Worm (Caenorhabditis elegans): Measurements from ENCODE around the gene pqn-31.

Gene pqn-31

ce11 chrV:9067678-9068077 lies 41.7 kb upstream of the pqn-31 start, which contains the start of gene fip-2:
TSS of gene fip-2 (plus strand) at chrV:9067978.
- TF ChIP-seq fkh-8 (tag; optimal IDR thresholded peaks at IDR 0.05), result no peak
- no peak for TF ChIP-seq efl-1 (optimal IDR thresholded peaks at IDR 0.05)
- no peak for TF ChIP-seq efl-1 (GFP tag; optimal IDR thresholded peaks at IDR 0.05 in 1 of 2)
- TF ChIP-seq C34B4.2 (tag; optimal IDR thresholded peaks at IDR 0.05), result no peak
- no peak for TF ChIP-seq nhr-77 (tag; optimal IDR thresholded peaks at IDR 0.05)
- TF ChIP-seq elt-2 (tag; optimal IDR thresholded peaks at IDR 0.05), result no peak
- TF ChIP-seq F16B12.6 (tag; optimal IDR thresholded peaks at IDR 0.05), result no peak
- TF ChIP-seq nhr-11 (tag; optimal IDR thresholded peaks at IDR 0.05), result no peak
- no peak for TF ChIP-seq unc-98 (GFP tag; IDR thresholded peaks at IDR 0.05)
- TF ChIP-seq fkh-4 (tag; optimal IDR thresholded peaks at IDR 0.05; ENCODE audit: borderline replicate concordance), result no peak
- no peak for TF ChIP-seq ztf-4 (tag; optimal IDR thresholded peaks at IDR 0.05)
- TF ChIP-seq dsc-1 (tag; optimal IDR thresholded peaks at IDR 0.05), result no peak
- TF ChIP-seq nhr-71 (tag; optimal IDR thresholded peaks at IDR 0.05), result no peak
- TF ChIP-seq blmp-1 (tag; optimal IDR thresholded peaks at IDR 0.05), result no peak
- TF ChIP-seq ceh-90 (tag; optimal IDR thresholded peaks at IDR 0.05), result no peak

- TF ChIP-seq dpl-1 (GFP tag; optimal IDR thresholded peaks at IDR 0.05) (no peak), ets-5 (GFP tag; IDR thresholded peaks at IDR 0.05) (no peak), grh-1 (GFP tag; IDR thresholded peaks at IDR 0.05) (no peak), mab-9 (GFP tag; IDR thresholded peaks at IDR 0.05) (no peak), snu-23 (GFP tag; optimal IDR thresholded peaks at IDR 0.05) (no peak), egl-27 (tag; optimal IDR thresholded peaks at IDR 0.05) (no peak), C04F5.9 (tag; optimal IDR thresholded peaks at IDR 0.05) (no peak)
Measured at ce11 chrV:9069680-9070079, 39.7 kb upstream of the pqn-31 start, which contains the start of gene T27E4.5. TSS of gene T27E4.5 (minus strand) at chrV:9069780.

ce11 chrV:9073322-9074038 lies 35.9 kb upstream of the pqn-31 start, which contains the start of gene oac-50:
TSS of gene oac-50 (minus strand) at chrV:9073540.
- TF ChIP-seq hlh-17 (GFP tag; optimal IDR thresholded peaks at IDR 0.05; ENCODE audit: borderline replicate concordance), result no peak
- peak in 1 of 2 experiments; percentile 24 for TF ChIP-seq lsy-2 (tag; optimal IDR thresholded peaks at IDR 0.05)
- TF ChIP-seq ceh-90 (tag; optimal IDR thresholded peaks at IDR 0.05), result no peak
- TF ChIP-seq lin-35 (GFP tag; optimal IDR thresholded peaks at IDR 0.05), result peak in 1 of 2 experiments; percentile 12
- no peak for TF ChIP-seq blmp-1 (tag; optimal IDR thresholded peaks at IDR 0.05)
- peak; percentile 14 for TF ChIP-seq tbx-2 (tag; optimal IDR thresholded peaks at IDR 0.05)
- TF ChIP-seq mdl-1 (tag; optimal IDR thresholded peaks at IDR 0.05), result peak in 1 of 2 experiments; percentile 22

ce11 chrV:9074360-9074834 lies 35.0 kb upstream of the pqn-31 start:
- no peak for TF ChIP-seq Y116A8C.19 (tag; optimal IDR thresholded peaks at IDR 0.05; ENCODE audit: borderline replicate concordance)
- peak in 1 of 2 experiments; percentile 40 for TF ChIP-seq lsy-2 (tag; optimal IDR thresholded peaks at IDR 0.05)
- TF ChIP-seq tbx-2 (tag; optimal IDR thresholded peaks at IDR 0.05), result peak; percentile 38
- no peak for TF ChIP-seq ceh-82 (tag; optimal IDR thresholded peaks at IDR 0.05)
- no peak for TF ChIP-seq efl-3 (GFP tag; optimal IDR thresholded peaks at IDR 0.05)
- TF ChIP-seq unc-98 (GFP tag; IDR thresholded peaks at IDR 0.05), result no peak
- TF ChIP-seq nhr-28 (tag; optimal IDR thresholded peaks at IDR 0.05), result no peak
- no peak for TF ChIP-seq pqm-1 (tag; optimal IDR thresholded peaks at IDR 0.05)
- no peak for TF ChIP-seq fkh-4 (tag; optimal IDR thresholded peaks at IDR 0.05; ENCODE audit: borderline replicate concordance)
- TF ChIP-seq unc-86 (tag; optimal IDR thresholded peaks at IDR 0.05), result no peak
- TF ChIP-seq alr-1 (tag; optimal IDR thresholded peaks at IDR 0.05; ENCODE audit: borderline replicate concordance), result no peak
- TF ChIP-seq blmp-1 (tag; optimal IDR thresholded peaks at IDR 0.05), result peak; percentile 30
- TF ChIP-seq lin-14 (GFP tag; optimal IDR thresholded peaks at IDR 0.05), result peak; percentile 17
- TF ChIP-seq C34B4.2 (tag; optimal IDR thresholded peaks at IDR 0.05), result no peak
- TF ChIP-seq C04F5.9 (tag; optimal IDR thresholded peaks at IDR 0.05), result no peak
- TF ChIP-seq ets-5 (GFP tag; IDR thresholded peaks at IDR 0.05), result no peak
- TF ChIP-seq irx-1 (tag; optimal IDR thresholded peaks at IDR 0.05), result no peak
- TF ChIP-seq unc-130 (tag; optimal IDR thresholded peaks at IDR 0.05), result no peak
- TF ChIP-seq lin-39 (tag; optimal IDR thresholded peaks at IDR 0.05), result no peak
- no peak for TF ChIP-seq ztf-11 (tag; optimal IDR thresholded peaks at IDR 0.05)
- no peak for TF ChIP-seq nhr-11 (tag; optimal IDR thresholded peaks at IDR 0.05)
- peak; percentile 21 for TF ChIP-seq elt-2 (tag; optimal IDR thresholded peaks at IDR 0.05)
- peak; percentile 68 for TF ChIP-seq nhr-85 (tag)
- TF ChIP-seq ceh-88 (GFP tag; IDR thresholded peaks at IDR 0.05), result no peak
- no peak for TF ChIP-seq snpc-4 (tag; optimal IDR thresholded peaks at IDR 0.05)
- no peak for TF ChIP-seq dsc-1 (tag; optimal IDR thresholded peaks at IDR 0.05)
- peak; percentile 19 for TF ChIP-seq nhr-47 (tag; optimal IDR thresholded peaks at IDR 0.05)
- TF ChIP-seq egl-27 (tag; optimal IDR thresholded peaks at IDR 0.05), result no peak
- peak; percentile 21 for TF ChIP-seq nhr-19 (GFP tag; conservative IDR thresholded peaks at IDR 0.05)
